Worm (Caenorhabditis elegans) whole organism, L4/young adult: ENCODE results near the gene srw-97.

Experiments
- W03F9.2 ChIP-seq: fragments of 150-350 bp; optimal IDR thresholded peaks from 2 replicates; lab custom pipeline; 2014; ENCODE audit warnings: missing biosample characterization, missing genetic modification characterization
- dao-5 ChIP-seq: sonication (generic microtip); optimal IDR thresholded peaks from 2 replicates; lab custom pipeline; 2016; ENCODE audit warnings: missing genotype, missing genetic modification characterization, moderate library complexity, missing compliant biosample characterization
- him-1 ChIP-seq: sonication (generic microtip); optimal IDR thresholded peaks from 2 replicates; lab custom pipeline; 2016; ENCODE audit warnings: missing genotype, missing genetic modification reagents, missing genetic modification characterization, missing compliant biosample characterization

The srw-97 gene

DNA sequence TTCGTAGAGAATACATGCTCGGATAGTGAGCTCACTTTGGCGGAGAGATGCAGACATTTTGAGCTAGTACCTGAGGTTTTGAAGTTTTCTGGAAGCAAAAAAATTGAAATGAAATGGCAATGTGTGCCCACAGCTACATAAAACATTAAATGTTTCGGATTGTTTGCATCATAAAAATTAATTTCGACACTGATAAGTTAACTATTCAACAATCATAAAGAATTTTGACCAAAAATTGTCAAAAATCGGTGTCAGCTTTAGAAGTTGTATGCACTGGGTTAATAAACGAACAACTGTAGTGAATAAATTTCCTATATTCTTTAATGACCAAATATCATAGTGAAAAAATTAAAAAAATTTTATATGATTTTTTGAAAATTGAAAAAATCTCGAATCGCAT is 49.9 kb downstream of the srw-97 start, which contains the start of gene fbxa-166:
fbxa-166 (minus strand) TSS at position 101 of the 400 bp plus-strand sequence.
- TF ChIP-seq him-1 (tag; lab: Kevin White, UChicago) (no peak), W03F9.2 (tag; lab: Kevin White, UChicago) (no peak), dao-5 (tag; lab: Kevin White, UChicago) (no peak)
